Worm (Caenorhabditis elegans) whole organism, L3 larva: ENCODE data around the gene T22D1.3.

Experiments used
- aly-2 ChIP-seq: fragments of 150-350 bp; optimal IDR thresholded peaks from 2 replicates; lab custom pipeline; 2014; ENCODE audit warnings: missing biosample characterization, missing genetic modification characterization
- elt-2 ChIP-seq: sonication (generic microtip); optimal IDR thresholded peaks from 2 replicates; lab custom pipeline; 2016; ENCODE audit warnings: missing genetic modification reagents, mild to moderate bottlenecking, missing genetic modification characterization, missing compliant biosample characterization
- lsy-12 ChIP-seq: sonication (generic microtip); optimal IDR thresholded peaks from 2 replicates; lab custom pipeline; 2016; ENCODE audit warnings: mild to moderate bottlenecking, missing genetic modification characterization, missing compliant biosample characterization
- nfya-1 ChIP-seq: sonication (generic microtip); optimal IDR thresholded peaks from 2 replicates; lab custom pipeline; 2017; ENCODE audit warnings: missing genetic modification characterization, mild to moderate bottlenecking, missing compliant biosample characterization, antibody characterized with exemption, moderate library complexity; ENCODE audit not compliant: insufficient read depth
- nhr-43 ChIP-seq: sonication (generic microtip); optimal IDR thresholded peaks from 2 replicates; lab custom pipeline; 2016; ENCODE audit warnings: mild to moderate bottlenecking, missing genetic modification characterization, missing compliant biosample characterization; ENCODE audit not compliant: poor library complexity, severe bottlenecking
- sea-2 ChIP-seq: fragments of 150-350 bp; sonication (generic microtip); optimal IDR thresholded peaks from 4 replicates; lab custom pipeline; 2014; ENCODE audit warnings: missing biosample characterization, missing genetic modification reagents, missing genetic modification characterization
- snpc-4 ChIP-seq: fragments of 150-350 bp; optimal IDR thresholded peaks from 2 replicates; lab custom pipeline; 2014; ENCODE audit warnings: missing biosample characterization, missing genetic modification characterization
- tbx-2 ChIP-seq: sonication (generic microtip); optimal IDR thresholded peaks from 2 replicates; lab custom pipeline; 2016; ENCODE audit warnings: mild to moderate bottlenecking, missing genetic modification characterization, missing compliant biosample characterization
- unc-62 ChIP-seq: fragments of 150-350 bp; sonication (generic microtip); optimal IDR thresholded peaks from 4 replicates; lab custom pipeline; 2014; ENCODE audit warnings: missing biosample characterization, missing genetic modification reagents, missing genetic modification characterization

ce11 chrIV:6916831-6917230 lies 3.5 kb downstream of the T22D1.3 start:
- no peak for TF ChIP-seq unc-62 (GFP tag; lab: Kevin White, UChicago)
- TF ChIP-seq nhr-43: no peak
- no peak for TF ChIP-seq nfya-1 (tag; lab: Kevin White, UChicago)
- TF ChIP-seq sea-2 (GFP tag; lab: Kevin White, UChicago): no peak
- no peak for TF ChIP-seq tbx-2 (tag; lab: Kevin White, UChicago)
- TF ChIP-seq snpc-4: no peak
- no peak for TF ChIP-seq lsy-12 (tag; lab: Kevin White, UChicago)
- no peak for TF ChIP-seq aly-2 (tag; lab: Kevin White, UChicago)
- TF ChIP-seq elt-2 (tag; lab: Kevin White, UChicago): no peak
